Fruit fly (Drosophila melanogaster): Measurements from ENCODE around the gene TotM.

TotM gene

dm6 chr2L:5314630-5315159 lies 15.0 kb upstream of the TotM start, which contains the start of gene CG14024:
CG14024 (minus strand) TSS chr2L:5314895.
- TF ChIP-seq CG17801 (GFP tag; optimal IDR thresholded peaks at IDR 0.05; ENCODE audit: partially characterized antibody) = no peak

DNA sequence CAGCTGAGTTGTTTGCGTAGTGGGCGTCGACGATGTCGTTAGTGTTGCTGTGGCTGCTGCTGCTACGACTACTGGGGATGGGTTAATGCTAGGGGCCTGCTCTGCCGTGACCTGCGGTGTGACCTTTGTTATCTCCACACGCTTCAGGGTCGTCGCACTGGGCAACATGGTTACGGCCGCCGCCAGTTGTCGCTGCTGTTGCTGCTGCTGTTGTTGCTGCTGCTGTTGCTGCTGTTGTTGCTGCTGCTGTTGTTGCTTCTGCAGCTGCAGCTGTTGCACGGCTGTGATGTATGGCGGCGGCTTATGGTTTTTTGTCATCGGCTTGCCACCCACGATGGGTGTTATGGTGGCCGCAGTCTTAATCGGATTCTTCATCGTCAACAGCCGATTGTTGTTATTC lies 9.6 kb upstream of the TotM start:
- TF ChIP-seq CG17801 (GFP tag; optimal IDR thresholded peaks at IDR 0.05; ENCODE audit: partially characterized antibody) = no peak

dm6 chr2L:5321014-5321413 lies 8.6 kb upstream of the TotM start:
- TF ChIP-seq CG17801 (GFP tag; optimal IDR thresholded peaks at IDR 0.05; ENCODE audit: partially characterized antibody) = no peak

DNA sequence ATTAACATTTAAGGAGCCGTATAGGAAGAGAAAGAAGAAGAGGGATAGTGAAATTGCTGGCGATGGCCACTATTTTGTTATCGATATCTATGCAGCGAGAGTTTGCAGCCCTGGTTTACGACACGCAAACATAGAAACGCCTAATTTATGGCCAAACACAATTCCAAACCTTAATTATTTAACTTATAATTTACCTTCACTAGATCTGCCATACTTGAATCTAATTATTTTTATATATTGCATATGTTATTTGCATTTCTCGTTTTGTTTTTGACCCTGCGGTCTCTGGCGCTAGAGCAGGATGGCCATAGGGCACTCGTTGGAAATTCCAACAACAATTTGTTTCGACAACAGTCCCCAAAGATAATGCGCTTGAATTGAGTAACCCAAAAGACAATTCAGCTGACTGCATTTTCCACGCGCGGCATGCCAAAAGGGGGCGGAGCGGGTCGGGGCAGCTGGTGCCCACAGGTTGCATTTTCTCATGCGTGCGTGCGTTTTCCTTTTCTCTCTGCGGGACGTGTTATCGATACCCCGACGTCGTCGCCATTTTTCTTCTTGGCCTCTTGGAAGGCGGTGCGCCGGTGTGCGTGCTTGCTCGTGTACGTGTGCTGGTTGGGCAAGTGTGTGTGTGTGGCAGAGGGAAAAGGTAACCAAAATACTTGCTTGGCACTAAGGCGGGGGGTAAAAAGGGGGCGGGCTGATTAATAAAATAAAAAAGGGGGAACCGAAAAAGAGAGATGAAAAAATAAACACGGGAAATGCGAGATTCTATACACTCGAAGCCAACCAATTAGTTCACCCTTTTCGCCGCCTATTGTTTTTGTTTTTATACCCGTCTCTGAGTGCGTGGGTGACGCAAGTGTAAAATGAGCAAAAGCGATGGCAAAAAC lies 4.5 kb upstream of the TotM start:
- peak; percentile 88 for TF ChIP-seq CG17801 (GFP tag; optimal IDR thresholded peaks at IDR 0.05; ENCODE audit: partially characterized antibody)

dm6 chr2L:5326414-5327265 lies 3.0 kb upstream of the TotM start, which contains the start of the genes Ncoa6 and cype:
Ncoa6 (minus strand) TSS chr2L:5326683.
cype (plus strand) TSS chr2L:5327227.
- TF ChIP-seq CG17801 (GFP tag; optimal IDR thresholded peaks at IDR 0.05; ENCODE audit: partially characterized antibody) = peak; percentile 5

DNA sequence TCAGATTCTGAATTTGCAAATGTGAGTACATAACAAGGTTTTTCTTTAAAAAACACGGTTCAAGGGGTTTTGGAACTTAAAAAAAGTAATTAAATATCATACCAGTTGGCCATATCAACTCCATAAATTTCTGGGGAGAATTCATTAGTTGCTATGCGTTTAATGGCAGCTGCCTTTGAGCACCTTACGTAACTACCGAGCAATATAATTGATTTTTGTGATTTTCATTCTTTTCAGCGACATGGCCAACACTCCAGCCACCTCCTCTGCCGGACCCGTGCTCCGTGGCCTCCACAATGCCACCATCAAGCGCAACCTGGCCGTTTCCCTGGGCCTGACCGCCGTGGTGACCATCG lies 2.4 kb upstream of the TotM start:
- TF ChIP-seq CG17801 (GFP tag; optimal IDR thresholded peaks at IDR 0.05; ENCODE audit: partially characterized antibody) = no peak

DNA sequence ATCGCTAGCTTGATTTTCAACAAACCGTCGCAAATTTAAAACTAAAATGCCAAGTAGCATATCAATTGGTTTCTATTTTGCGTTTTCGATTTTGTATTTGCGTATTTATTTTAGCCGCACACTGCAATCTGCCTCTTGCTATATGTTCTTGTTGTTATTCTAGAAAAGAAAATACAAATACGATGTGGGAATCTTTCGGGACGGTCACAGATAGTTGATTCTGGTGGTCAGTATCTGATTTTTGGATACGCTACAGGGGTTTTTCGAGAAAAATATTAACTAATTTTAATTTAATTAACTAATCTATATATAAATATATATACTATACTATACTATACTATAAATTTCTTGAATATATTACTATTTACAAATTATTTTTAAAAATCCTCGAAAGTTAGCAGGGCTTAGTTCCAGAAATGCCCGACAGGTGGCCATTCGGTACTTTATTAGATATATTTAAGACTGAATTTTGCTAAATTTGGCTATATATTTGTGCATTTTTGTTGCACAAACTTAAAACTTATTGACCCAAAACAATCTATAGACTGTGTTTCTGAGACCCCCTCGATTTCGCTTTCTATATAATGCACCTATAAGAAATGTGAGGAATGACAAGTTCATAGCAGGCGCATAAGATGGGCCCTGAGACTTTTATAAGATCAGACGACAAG lies 693 bp upstream of the TotM start, which contains the start of gene CG14022:
CG14022 (minus strand) TSS at position 51 of the 671 bp plus-strand sequence.
- no peak for TF ChIP-seq CG17801 (GFP tag; optimal IDR thresholded peaks at IDR 0.05; ENCODE audit: partially characterized antibody)

DNA sequence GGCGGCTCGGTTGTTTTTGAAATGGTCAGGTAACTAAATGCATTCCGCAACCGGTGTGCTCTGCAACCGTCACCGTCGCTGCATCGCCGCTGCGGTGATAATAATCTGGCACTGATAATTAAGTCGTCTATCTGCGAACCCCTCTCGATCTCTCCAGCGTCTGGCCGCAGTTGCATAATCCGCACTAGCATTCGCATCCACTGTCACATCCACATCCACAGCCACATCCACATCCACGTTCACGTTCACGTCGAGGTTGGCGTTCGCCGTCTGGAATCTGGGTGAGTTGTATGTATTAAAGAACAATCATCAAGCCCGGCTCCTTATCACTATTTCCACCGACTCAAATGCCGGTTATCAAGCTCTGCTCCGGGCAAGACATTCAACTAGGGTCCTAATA lies 2.9 kb downstream of the TotM start:
- TF ChIP-seq CG17801 (GFP tag; optimal IDR thresholded peaks at IDR 0.05; ENCODE audit: partially characterized antibody) = no peak

dm6 chr2L:5337159-5337558 lies 7.5 kb downstream of the TotM start:
- TF ChIP-seq CG17801 (GFP tag; optimal IDR thresholded peaks at IDR 0.05; ENCODE audit: partially characterized antibody) = no peak

- no peak for TF ChIP-seq CG17801 (GFP tag; optimal IDR thresholded peaks at IDR 0.05; ENCODE audit: partially characterized antibody)
These were observed 8.5 kb downstream of the TotM start, which contains the start of gene fusl for dm6 chr2L:5338024-5338720. fusl (minus strand) TSS chr2L:5338073.

DNA sequence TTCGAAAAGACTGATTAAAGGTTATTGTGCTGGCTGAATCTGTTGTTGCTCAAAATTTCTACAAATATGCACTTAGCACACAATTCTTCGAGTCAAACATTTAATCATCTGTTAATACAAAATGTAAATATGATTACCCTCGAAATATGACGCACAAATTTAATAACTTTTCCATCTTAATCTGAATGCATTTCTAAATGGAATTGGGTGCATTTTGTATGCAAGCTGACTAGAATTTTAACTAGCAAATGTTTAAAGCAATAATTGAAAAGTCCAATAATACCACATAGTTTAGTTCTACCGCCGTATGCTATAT lies 9.0 kb downstream of the TotM start:
- no peak for TF ChIP-seq CG17801 (GFP tag; optimal IDR thresholded peaks at IDR 0.05; ENCODE audit: partially characterized antibody)

DNA sequence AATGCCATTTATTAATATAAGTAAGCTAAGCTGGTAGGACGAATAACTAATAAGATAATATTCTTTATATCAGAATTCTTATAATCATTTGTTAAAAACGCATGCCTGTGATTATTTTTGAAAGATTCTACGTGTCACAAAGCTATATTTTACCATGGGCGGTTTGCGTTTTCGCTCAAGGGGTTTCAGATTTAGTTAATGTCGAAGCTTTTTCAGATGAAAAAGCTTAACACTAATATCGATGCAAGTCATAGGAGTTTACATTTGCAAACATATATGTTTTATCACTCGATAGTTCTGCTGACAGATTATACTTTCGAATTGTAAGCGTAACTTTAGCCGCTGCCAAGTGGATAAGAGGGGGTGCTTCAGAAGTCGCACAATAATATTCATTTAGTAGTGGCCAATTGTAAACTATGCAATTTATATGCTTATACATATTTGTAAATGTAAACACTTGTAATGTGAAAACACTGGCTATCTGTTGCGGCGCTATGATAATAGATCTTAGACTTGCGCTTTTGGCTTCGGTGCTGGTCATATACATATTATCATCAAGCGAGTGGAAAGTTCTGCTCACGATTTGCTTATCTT lies 11.5 kb downstream of the TotM start:
- TF ChIP-seq CG17801 (GFP tag; optimal IDR thresholded peaks at IDR 0.05; ENCODE audit: partially characterized antibody) = no peak

DNA sequence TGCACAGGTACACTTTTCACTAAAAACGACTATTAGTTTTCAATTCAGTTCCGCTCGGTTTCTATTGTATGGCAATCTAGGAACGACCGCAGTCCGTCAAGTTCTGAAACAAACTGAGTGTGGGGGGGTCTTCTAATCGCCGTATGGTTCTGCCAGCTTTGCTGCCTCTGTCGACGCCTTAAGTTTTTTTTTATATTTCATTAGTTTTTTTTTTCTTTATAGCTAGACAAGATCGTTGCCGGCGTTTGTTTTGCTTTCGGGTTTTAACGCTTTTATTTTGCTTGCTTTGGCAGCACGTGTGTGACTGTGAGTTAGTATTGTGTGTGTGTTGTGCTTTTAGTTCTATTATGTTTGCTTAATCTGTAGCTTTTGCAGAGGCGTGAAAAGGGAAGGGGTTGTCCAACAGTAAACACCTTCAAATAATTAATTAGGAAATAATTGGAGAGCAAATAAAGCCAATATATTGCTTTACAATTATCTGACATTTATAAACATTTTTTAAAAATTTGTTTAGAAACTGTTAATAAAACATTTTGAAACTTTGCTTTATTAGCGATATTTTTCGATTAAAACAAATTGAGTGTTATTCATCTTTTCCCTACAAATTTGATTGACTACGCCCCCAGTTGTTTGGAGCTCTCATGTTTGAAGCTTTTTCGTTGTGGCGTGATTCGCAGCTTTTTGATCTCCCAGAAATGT lies 12.6 kb downstream of the TotM start, which contains the start of gene Acsf2:
Acsf2 (minus strand) TSS at position 116 of the 699 bp plus-strand sequence.
- peak; percentile 97 for TF ChIP-seq CG17801 (GFP tag; optimal IDR thresholded peaks at IDR 0.05; ENCODE audit: partially characterized antibody)
